Worm (Caenorhabditis elegans) whole organism, late embryonic: ENCODE results near the gene F56H11.2.
A peak's percentile ranks its signal among the peaks of the same experiment; 100 is the strongest.

Experiments
- C38D4.7 ChIP-seq: fragments of 200-800 bp; sonication (Bioruptor generic); optimal IDR thresholded peaks from 2 replicates; lab custom pipeline; 2018; ENCODE audit warnings: mild to moderate bottlenecking, missing genetic modification characterization, moderate library complexity, missing compliant biosample characterization
- F13H6.1 ChIP-seq: sonication (generic microtip); optimal IDR thresholded peaks from 2 replicates; lab custom pipeline; 2016; ENCODE audit warnings: missing genetic modification characterization, missing compliant biosample characterization
- K02D7.2 ChIP-seq: sonication (generic microtip); optimal IDR thresholded peaks from 2 replicates; lab custom pipeline; 2017; ENCODE audit warnings: mild to moderate bottlenecking, missing genetic modification characterization, missing compliant biosample characterization
- ceh-14 ChIP-seq: sonication (generic microtip); optimal IDR thresholded peaks from 2 replicates; lab custom pipeline; 2016; ENCODE audit warnings: missing genotype, missing genetic modification characterization, missing compliant biosample characterization
- ceh-2 ChIP-seq: sonication (generic microtip); optimal IDR thresholded peaks from 2 replicates; lab custom pipeline; 2016; ENCODE audit warnings: missing genotype, missing genetic modification characterization, missing compliant biosample characterization
- ceh-22 ChIP-seq: sonication (generic microtip); optimal IDR thresholded peaks from 2 replicates; lab custom pipeline; 2017; ENCODE audit warnings: missing biosample characterization, missing genetic modification characterization
- ceh-45 ChIP-seq: fragments of 200-800 bp; sonication (Bioruptor generic); IDR thresholded peaks from 2 replicates; pipeline ENCODE4 v1.3.6; 2022; ENCODE audit warnings: missing genetic modification reagents, missing genetic modification characterization, missing compliant biosample characterization
- ceh-48 ChIP-seq: sonication (generic microtip); optimal IDR thresholded peaks from 2 replicates; lab custom pipeline; 2016; ENCODE audit warnings: missing genetic modification characterization, inconsistent platforms, missing compliant biosample characterization
- ceh-6 ChIP-seq: fragments of 200-800 bp; sonication (Bioruptor generic); optimal IDR thresholded peaks from 2 replicates; lab custom pipeline; 2018; ENCODE audit warnings: mild to moderate bottlenecking, missing genetic modification characterization, missing compliant biosample characterization
- che-1 ChIP-seq: sonication (generic microtip); optimal IDR thresholded peaks from 2 replicates; lab custom pipeline; 2016; ENCODE audit warnings: mild to moderate bottlenecking, missing genetic modification characterization, missing compliant biosample characterization
- dmd-4 ChIP-seq: sonication (generic microtip); optimal IDR thresholded peaks from 2 replicates; lab custom pipeline; 2016; ENCODE audit warnings: borderline replicate concordance, missing genetic modification characterization, missing compliant biosample characterization
- dve-1 ChIP-seq: sonication (generic microtip); optimal IDR thresholded peaks from 2 replicates; lab custom pipeline; 2017; ENCODE audit warnings: antibody characterized with exemption, mild to moderate bottlenecking, missing genetic modification characterization, missing compliant biosample characterization
- elt-2 ChIP-seq: sonication (generic microtip); optimal IDR thresholded peaks from 2 replicates; lab custom pipeline; 2016; ENCODE audit warnings: missing genetic modification reagents, missing genetic modification characterization, missing compliant biosample characterization
- ets-4 ChIP-seq: sonication (generic microtip); optimal IDR thresholded peaks from 2 replicates; lab custom pipeline; 2016; ENCODE audit warnings: missing genetic modification characterization, missing compliant biosample characterization
- fax-1 ChIP-seq: sonication (generic microtip); optimal IDR thresholded peaks from 2 replicates; lab custom pipeline; 2016; ENCODE audit warnings: missing genotype, missing genetic modification characterization, missing compliant biosample characterization
- fkh-10 ChIP-seq: fragments of 150-350 bp; optimal IDR thresholded peaks from 2 replicates; lab custom pipeline; 2014; ENCODE audit warnings: missing biosample characterization, missing genetic modification reagents, missing genetic modification characterization
- gmeb-2 ChIP-seq: sonication (generic microtip); optimal IDR thresholded peaks from 2 replicates; lab custom pipeline; 2016; ENCODE audit warnings: missing genetic modification characterization, inconsistent platforms, missing compliant biosample characterization
- hlh-15 ChIP-seq: sonication (generic microtip); optimal IDR thresholded peaks from 2 replicates; lab custom pipeline; 2016; ENCODE audit warnings: missing genetic modification characterization, missing compliant biosample characterization
- hlh-30 ChIP-seq: sonication (generic microtip); optimal IDR thresholded peaks from 2 replicates; lab custom pipeline; 2017; ENCODE audit warnings: antibody characterized with exemption, missing genetic modification characterization, missing compliant biosample characterization; ENCODE audit not compliant: insufficient read depth
- lim-6 ChIP-seq: sonication (generic microtip); optimal IDR thresholded peaks from 2 replicates; lab custom pipeline; 2016; ENCODE audit warnings: missing genetic modification characterization, missing compliant biosample characterization
- lin-11 ChIP-seq: fragments of 200-800 bp; sonication (Bioruptor generic); optimal IDR thresholded peaks from 2 replicates; lab custom pipeline; 2018; ENCODE audit warnings: mild to moderate bottlenecking, missing genetic modification characterization, missing compliant biosample characterization
- madf-2 ChIP-seq: sonication (generic microtip); optimal IDR thresholded peaks from 2 replicates; lab custom pipeline; 2017; ENCODE audit warnings: missing genetic modification characterization, missing compliant biosample characterization
- mec-3 ChIP-seq: sonication (generic microtip); optimal IDR thresholded peaks from 2 replicates; lab custom pipeline; 2016; ENCODE audit warnings: borderline replicate concordance, missing genetic modification characterization, missing compliant biosample characterization
- pax-1 ChIP-seq: fragments of 150-350 bp; optimal IDR thresholded peaks from 2 replicates; lab custom pipeline; 2014; ENCODE audit warnings: missing biosample characterization, missing genetic modification characterization
- pha-4 ChIP-seq: fragments of 150-350 bp; optimal IDR thresholded peaks from 2 replicates; lab custom pipeline; 2018; ENCODE audit warnings: missing biosample characterization, missing genetic modification reagents, missing genetic modification characterization
- pqm-1 ChIP-seq: sonication (generic microtip); optimal IDR thresholded peaks from 2 replicates; lab custom pipeline; 2016; ENCODE audit warnings: missing genetic modification characterization, missing compliant biosample characterization
- ref-2 ChIP-seq: sonication (generic microtip); optimal IDR thresholded peaks from 2 replicates; lab custom pipeline; 2016; ENCODE audit warnings: missing genetic modification characterization, missing compliant biosample characterization
- syd-9 ChIP-seq: sonication (generic microtip); optimal IDR thresholded peaks from 2 replicates; lab custom pipeline; 2016; ENCODE audit warnings: mild to moderate bottlenecking, missing genetic modification characterization, moderate library complexity, missing compliant biosample characterization
- tbx-7 ChIP-seq: sonication (generic microtip); optimal IDR thresholded peaks from 2 replicates; lab custom pipeline; 2016; ENCODE audit warnings: missing genotype, missing genetic modification characterization, missing compliant biosample characterization
- unc-55 ChIP-seq: sonication (generic microtip); optimal IDR thresholded peaks from 2 replicates; lab custom pipeline; 2017; ENCODE audit warnings: missing biosample characterization, missing genetic modification reagents, missing genetic modification characterization
- unc-86 ChIP-seq: sonication (generic microtip); optimal IDR thresholded peaks from 2 replicates; lab custom pipeline; 2016; ENCODE audit warnings: missing genetic modification characterization, missing compliant biosample characterization

Gene F56H11.2

DNA sequence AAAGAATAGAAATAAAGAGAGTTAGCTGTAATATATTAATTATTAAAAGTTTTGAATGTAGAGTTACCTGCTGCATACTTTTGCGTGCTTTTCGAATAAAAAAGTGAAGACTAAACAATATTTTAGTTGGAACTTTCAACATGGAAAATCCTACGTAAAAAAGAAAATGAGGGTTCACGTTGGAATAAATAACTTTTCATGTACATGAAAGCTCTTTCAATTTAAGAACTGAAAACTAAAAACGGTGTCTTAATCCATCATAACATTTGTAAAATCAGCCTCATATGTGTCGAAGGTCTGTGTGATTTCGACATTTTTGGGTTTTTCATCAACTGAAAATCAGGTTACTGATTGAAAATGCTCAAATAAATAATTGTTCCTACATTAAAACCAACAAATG lies 26.7 kb downstream of the F56H11.2 start, which contains the start of gene ttr-9:
ttr-9 (minus strand) TSS at position 101 of the 400 bp plus-strand sequence.
- TF ChIP-seq pqm-1 (tag; lab: Kevin White, UChicago) (no peak), lim-6 (no peak), syd-9 (tag; lab: Kevin White, UChicago) (no peak), pax-1 (tag; lab: Kevin White, UChicago) (no peak), gmeb-2 (tag; lab: Kevin White, UChicago) (no peak), ceh-22 (tag; lab: Kevin White, UChicago) (no peak)

DNA sequence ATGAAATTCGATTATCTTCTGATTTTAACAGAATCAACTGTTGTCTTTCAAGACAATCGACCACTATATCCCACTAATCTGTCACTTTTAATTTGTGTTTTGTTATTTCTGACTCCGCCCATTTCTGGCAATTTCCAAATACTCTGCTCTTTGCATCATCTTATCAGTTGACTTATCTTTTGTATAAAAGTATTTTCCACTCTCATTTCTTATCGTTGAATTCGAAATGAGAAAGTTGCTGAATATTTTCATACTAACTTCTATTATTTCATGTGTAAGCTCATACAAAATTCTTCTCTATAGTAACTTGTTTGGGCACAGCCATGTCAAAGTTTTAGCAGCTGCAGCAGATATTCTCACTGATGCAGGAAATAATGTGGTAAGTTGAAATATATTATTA lies 32.9 kb downstream of the F56H11.2 start, which contains the start of gene ugt-21:
ugt-21 (plus strand) TSS at position 212 of the 400 bp plus-strand sequence.
- no peak for TF ChIP-seq F13H6.1 (tag; lab: Kevin White, UChicago)
- TF ChIP-seq tbx-7, result no peak
- TF ChIP-seq ceh-45 (GFP tag; lab: Robert Waterston, UW), result no peak
- peak; percentile 22 for TF ChIP-seq elt-2 (tag; lab: Kevin White, UChicago)
- TF ChIP-seq che-1, result no peak
- TF ChIP-seq ceh-6, result no peak
- TF ChIP-seq, all 69 proteins: peak for 1

DNA sequence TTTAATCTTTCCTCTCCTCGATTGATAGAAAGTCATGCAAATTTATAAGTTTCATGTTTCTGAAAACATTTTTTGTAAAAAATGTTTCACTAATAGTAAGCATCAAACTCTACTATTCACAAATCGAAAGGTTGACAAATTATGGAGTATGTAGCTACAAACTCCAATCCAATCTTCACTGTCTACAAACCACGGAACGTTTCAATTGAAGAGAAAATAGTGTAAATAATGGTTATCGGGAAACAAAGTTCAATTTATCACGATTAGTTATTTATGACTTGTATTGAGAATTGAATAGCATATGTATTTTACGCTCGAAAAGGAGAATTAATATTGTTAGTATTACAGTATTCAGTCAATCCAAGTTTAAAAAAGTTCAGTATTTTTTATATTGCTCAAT lies 33.3 kb downstream of the F56H11.2 start:
- TF ChIP-seq ceh-6 (no peak), madf-2 (tag; lab: Kevin White, UChicago) (no peak), ref-2 (tag; lab: Kevin White, UChicago) (no peak)
- TF ChIP-seq, all 69 proteins: peak for 0

DNA sequence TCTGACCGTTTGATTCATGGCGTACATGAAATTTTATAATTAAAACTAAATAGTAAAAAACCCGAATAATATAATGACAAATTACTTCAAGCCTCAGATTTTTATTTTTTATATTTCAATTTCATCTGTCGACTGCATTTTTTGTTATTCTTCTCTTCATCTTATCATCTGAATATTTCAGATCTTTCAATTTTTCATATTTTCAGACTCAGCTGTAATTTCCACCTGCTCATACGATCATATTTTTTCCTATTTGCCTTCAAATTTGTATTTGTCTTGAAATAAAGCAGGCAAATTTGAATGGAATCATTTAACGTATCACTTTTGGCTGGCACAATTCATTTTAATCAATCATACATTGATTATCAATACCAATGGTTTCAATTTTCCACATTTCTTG lies 34.9 kb downstream of the F56H11.2 start, which contains the start of gene sru-4:
sru-4 (plus strand) TSS at position 301 of the 400 bp plus-strand sequence.
- TF ChIP-seq lim-6 (no peak), ceh-2 (tag; lab: Kevin White, UChicago) (no peak), ceh-14 (tag; lab: Kevin White, UChicago) (no peak), unc-55 (GFP tag; lab: Kevin White, UChicago) (no peak), ceh-45 (GFP tag; lab: Robert Waterston, UW) (no peak), hlh-30 (no peak), tbx-7 (no peak), dmd-4 (tag; lab: Kevin White, UChicago) (no peak)

DNA sequence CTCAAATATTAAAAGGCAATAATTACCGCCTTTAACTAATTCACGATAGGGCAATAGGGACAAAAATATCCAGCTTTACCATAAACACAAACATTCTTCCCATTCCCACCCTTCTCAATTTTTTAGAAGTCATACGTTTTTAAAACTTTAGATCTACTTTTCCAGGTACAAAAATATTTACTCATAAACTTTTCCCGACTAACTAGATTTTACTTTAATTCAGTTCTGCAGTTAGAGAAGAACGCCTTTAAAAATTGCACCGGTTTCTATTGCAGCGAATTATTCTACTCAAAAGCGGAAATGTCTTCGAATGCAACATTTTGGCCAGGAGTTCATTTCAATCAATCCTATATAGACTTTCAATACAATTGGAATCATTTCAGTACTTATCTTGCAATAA lies 36.7 kb downstream of the F56H11.2 start, which contains the start of gene sru-3:
sru-3 (plus strand) TSS at position 301 of the 400 bp plus-strand sequence.
- TF ChIP-seq hlh-30, result no peak
- TF ChIP-seq ref-2 (tag; lab: Kevin White, UChicago), result no peak
- TF ChIP-seq ceh-45 (GFP tag; lab: Robert Waterston, UW), result no peak
- no peak for TF ChIP-seq C38D4.7
- no peak for TF ChIP-seq lin-11 (tag; lab: Kevin White, UChicago)
- no peak for TF ChIP-seq ets-4
- TF ChIP-seq pha-4 (tag; lab: Kevin White, UChicago), result no peak
- no peak for TF ChIP-seq madf-2 (tag; lab: Kevin White, UChicago)
- TF ChIP-seq fax-1, result no peak
- no peak for TF ChIP-seq elt-2 (tag; lab: Kevin White, UChicago)
- TF ChIP-seq dve-1 (tag; lab: Kevin White, UChicago), result no peak
- no peak for TF ChIP-seq mec-3 (tag; lab: Kevin White, UChicago)
- no peak for TF ChIP-seq hlh-15
- no peak for TF ChIP-seq ceh-48
- no peak for TF ChIP-seq fkh-10 (GFP tag; lab: Kevin White, UChicago)
- TF ChIP-seq unc-86, result no peak
- no peak for TF ChIP-seq K02D7.2 (tag; lab: Kevin White, UChicago)

DNA sequence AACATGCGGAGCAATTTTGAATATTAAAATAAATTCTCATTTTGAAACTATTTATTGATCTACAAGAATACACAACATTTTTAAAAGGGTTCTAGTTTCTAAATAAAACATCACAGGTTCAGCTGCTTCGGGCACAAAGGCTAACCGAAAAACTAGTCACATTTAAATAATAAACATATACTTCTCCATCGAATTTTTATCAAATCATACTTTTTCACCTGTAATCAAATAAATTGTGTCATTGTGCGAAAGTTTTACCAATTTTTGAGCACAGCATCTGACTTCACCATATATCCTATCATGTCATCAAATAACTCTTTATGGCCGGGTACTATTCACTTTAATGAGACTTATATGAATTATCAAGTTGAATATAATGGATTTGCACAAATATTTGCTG lies 42.7 kb downstream of the F56H11.2 start, which contains the start of gene sru-6:
sru-6 (plus strand) TSS at position 301 of the 400 bp plus-strand sequence.
- no peak for TF ChIP-seq tbx-7
